Worm (Caenorhabditis elegans) whole organism, L1 larva: Measurements from ENCODE around the gene irld-55.

Source experiments
- C04F5.9 ChIP-seq: sonication (generic microtip); optimal IDR thresholded peaks from 2 replicates; lab custom pipeline; 2016; ENCODE audit warnings: missing genetic modification characterization, missing compliant biosample characterization
- C16A3.4 ChIP-seq: fragments of 150-350 bp; optimal IDR thresholded peaks from 2 replicates; lab custom pipeline; 2014; ENCODE audit warnings: missing biosample characterization, missing genetic modification characterization
- aha-1 ChIP-seq: fragments of 150-350 bp; optimal IDR thresholded peaks from 2 replicates; lab custom pipeline; 2014; ENCODE audit warnings: missing biosample characterization, missing genetic modification characterization
- alr-1 ChIP-seq: fragments of 200-800 bp; sonication (Bioruptor generic); optimal IDR thresholded peaks from 2 replicates; lab custom pipeline; 2018; ENCODE audit warnings: borderline replicate concordance, mild to moderate bottlenecking, missing genetic modification characterization, missing compliant biosample characterization
- aly-2 ChIP-seq: fragments of 150-350 bp; optimal IDR thresholded peaks from 2 replicates; lab custom pipeline; 2014; ENCODE audit warnings: missing biosample characterization, missing genetic modification characterization
- ama-1 ChIP-seq: fragments of 150-350 bp; optimal IDR thresholded peaks from 2 replicates; lab custom pipeline; 2014
- ceh-63 ChIP-seq: fragments of 200-800 bp; sonication (Bioruptor generic); optimal IDR thresholded peaks from 2 replicates; lab custom pipeline; 2018; ENCODE audit warnings: mild to moderate bottlenecking, missing genetic modification characterization, missing compliant biosample characterization
- ceh-8 ChIP-seq: fragments of 200-800 bp; sonication (Bioruptor generic); optimal IDR thresholded peaks from 2 replicates; lab custom pipeline; 2018; ENCODE audit warnings: mild to moderate bottlenecking, missing genetic modification characterization, moderate library complexity, missing compliant biosample characterization
- ceh-82 ChIP-seq, 3 experiments: fragments of 150-350 bp in 1 of 3; sonication (generic microtip) in 2 of 3; optimal IDR thresholded peaks; 2 replicates each; lab custom pipeline; 2014 to 2017; ENCODE audit warnings: missing biosample characterization in 3 of 3, missing genetic modification characterization in 3 of 3
- ceh-88 ChIP-seq: fragments of 200-800 bp; sonication (Bioruptor generic); IDR thresholded peaks from 2 replicates; pipeline ENCODE4 v1.3.6; 2022; ENCODE audit warnings: missing genetic modification characterization, missing compliant biosample characterization
- ceh-90 ChIP-seq: sonication (generic microtip); optimal IDR thresholded peaks from 2 replicates; lab custom pipeline; 2016; ENCODE audit warnings: missing genetic modification characterization, missing compliant biosample characterization
- ces-1 ChIP-seq: fragments of 150-350 bp; optimal IDR thresholded peaks from 2 replicates; lab custom pipeline; 2014; ENCODE audit warnings: missing biosample characterization, missing genetic modification reagents, missing genetic modification characterization
- dsc-1 ChIP-seq: sonication (generic microtip); optimal IDR thresholded peaks from 2 replicates; lab custom pipeline; 2016; ENCODE audit warnings: mild to moderate bottlenecking, missing genetic modification characterization, missing compliant biosample characterization
- efl-3 ChIP-seq: fragments of 200-800 bp; sonication (Bioruptor generic); optimal IDR thresholded peaks from 2 replicates; lab custom pipeline; 2018; ENCODE audit warnings: mild to moderate bottlenecking, missing genetic modification characterization, missing compliant biosample characterization
- egl-27 ChIP-seq, 2 experiments: fragments of 150-350 bp in 1 of 2; sonication (generic microtip); optimal IDR thresholded peaks; 3 replicates each; lab custom pipeline; 2017 to 2018; ENCODE audit warnings: missing biosample characterization in 2 of 2, missing genetic modification characterization in 2 of 2, missing genetic modification reagents in 2 of 2
- ets-5 ChIP-seq: fragments of 200-800 bp; sonication (Bioruptor generic); IDR thresholded peaks from 2 replicates; pipeline ENCODE4 v1.3.6; 2022; ENCODE audit warnings: missing genetic modification characterization, missing compliant biosample characterization
- grh-1 ChIP-seq: fragments of 200-800 bp; sonication (Bioruptor generic); IDR thresholded peaks from 2 replicates; pipeline ENCODE4 v1.3.6; 2022; ENCODE audit warnings: missing genetic modification reagents, missing genetic modification characterization, missing compliant biosample characterization
- hlh-4 ChIP-seq: sonication (generic microtip); optimal IDR thresholded peaks from 2 replicates; lab custom pipeline; 2016; ENCODE audit warnings: mild to moderate bottlenecking, missing genetic modification characterization, missing compliant biosample characterization
- isw-1 ChIP-seq: fragments of 200-800 bp; sonication (Bioruptor generic); IDR thresholded peaks from 2 replicates; pipeline ENCODE4 v1.3.6; 2022; ENCODE audit warnings: missing genetic modification characterization, missing compliant biosample characterization
- jun-1 ChIP-seq: fragments of 150-350 bp; optimal IDR thresholded peaks from 2 replicates; lab custom pipeline; 2014; ENCODE audit warnings: missing biosample characterization, missing genetic modification reagents, missing genetic modification characterization
- lin-13 ChIP-seq: fragments of 150-350 bp; optimal IDR thresholded peaks from 2 replicates; lab custom pipeline; 2014; ENCODE audit warnings: missing biosample characterization, missing genetic modification reagents, missing genetic modification characterization
- lin-14 ChIP-seq: fragments of 200-800 bp; sonication (Bioruptor generic); optimal IDR thresholded peaks from 2 replicates; lab custom pipeline; 2018; ENCODE audit warnings: mild to moderate bottlenecking, missing genetic modification characterization, moderate library complexity, missing compliant biosample characterization
- lin-35 ChIP-seq, 2 experiments: fragments of 150-350 bp; optimal IDR thresholded peaks; 2 replicates each; lab custom pipeline; 2014; ENCODE audit warnings: missing biosample characterization in 2 of 2, missing genetic modification characterization in 2 of 2, missing genetic modification reagents in 2 of 2
- lin-39 ChIP-seq: fragments of 150-350 bp; optimal IDR thresholded peaks from 2 replicates; lab custom pipeline; 2014; ENCODE audit warnings: missing biosample characterization, missing genetic modification reagents, missing genetic modification characterization
- lsy-2 ChIP-seq, 2 experiments: fragments of 150-350 bp; optimal IDR thresholded peaks; 2 replicates each; lab custom pipeline; 2014; ENCODE audit warnings: missing biosample characterization in 2 of 2, missing genetic modification characterization in 2 of 2
- mab-9 ChIP-seq: fragments of 200-800 bp; sonication (Bioruptor generic); IDR thresholded peaks from 2 replicates; pipeline ENCODE4 v1.3.6; 2022; ENCODE audit warnings: missing genetic modification reagents, missing genetic modification characterization, missing compliant biosample characterization
- mdl-1 ChIP-seq, 2 experiments: fragments of 150-350 bp; optimal IDR thresholded peaks; 2 replicates each; lab custom pipeline; 2014 to 2017; ENCODE audit warnings: missing biosample characterization in 2 of 2, missing genetic modification characterization in 2 of 2, inconsistent platforms in 1 of 2
- mef-2 ChIP-seq: fragments of 150-350 bp; optimal IDR thresholded peaks from 2 replicates; lab custom pipeline; 2014; ENCODE audit warnings: missing biosample characterization, missing genetic modification characterization
- mep-1 ChIP-seq: fragments of 150-350 bp; optimal IDR thresholded peaks from 2 replicates; lab custom pipeline; 2014; ENCODE audit warnings: missing biosample characterization, missing genetic modification characterization
- nhr-20 ChIP-seq: sonication (generic microtip); optimal IDR thresholded peaks from 2 replicates; lab custom pipeline; 2016; ENCODE audit warnings: mild to moderate bottlenecking, missing genetic modification characterization, missing compliant biosample characterization
- nhr-28 ChIP-seq: fragments of 150-350 bp; optimal IDR thresholded peaks from 2 replicates; lab custom pipeline; 2014; ENCODE audit warnings: missing biosample characterization, missing genetic modification characterization
- nhr-47 ChIP-seq: sonication (generic microtip); optimal IDR thresholded peaks from 2 replicates; lab custom pipeline; 2016; ENCODE audit warnings: mild to moderate bottlenecking, missing genetic modification characterization, moderate library complexity, missing compliant biosample characterization
- nhr-71 ChIP-seq: sonication (generic microtip); optimal IDR thresholded peaks from 2 replicates; lab custom pipeline; 2016; ENCODE audit warnings: mild to moderate bottlenecking, missing genetic modification characterization, moderate library complexity, missing compliant biosample characterization
- nhr-76 ChIP-seq: sonication (generic microtip); optimal IDR thresholded peaks from 2 replicates; lab custom pipeline; 2017; ENCODE audit warnings: missing biosample characterization, missing genetic modification characterization
- nhr-77 ChIP-seq: fragments of 150-350 bp; optimal IDR thresholded peaks from 2 replicates; lab custom pipeline; 2014; ENCODE audit warnings: missing biosample characterization, missing genetic modification characterization
- nhr-84 ChIP-seq: sonication (generic microtip); optimal IDR thresholded peaks from 2 replicates; lab custom pipeline; 2017; ENCODE audit warnings: missing biosample characterization, missing genetic modification characterization
- nhr-90 ChIP-seq: sonication (generic microtip); optimal IDR thresholded peaks from 2 replicates; lab custom pipeline; 2016; ENCODE audit warnings: mild to moderate bottlenecking, missing genetic modification characterization, missing compliant biosample characterization; ENCODE audit not compliant: poor library complexity
- skn-1 ChIP-seq: fragments of 150-350 bp; optimal IDR thresholded peaks from 2 replicates; lab custom pipeline; 2014; ENCODE audit warnings: missing biosample characterization, missing genetic modification characterization
- snu-23 ChIP-seq: sonication (generic microtip); optimal IDR thresholded peaks from 2 replicates; lab custom pipeline; 2016; ENCODE audit warnings: missing genetic modification characterization, missing compliant biosample characterization
- sptf-1 ChIP-seq: fragments of 150-350 bp; optimal IDR thresholded peaks from 2 replicates; lab custom pipeline; 2014; ENCODE audit warnings: missing biosample characterization, missing genetic modification characterization
- swsn-7 ChIP-seq: sonication (generic microtip); optimal IDR thresholded peaks from 2 replicates; lab custom pipeline; 2016; ENCODE audit warnings: missing genetic modification characterization, missing compliant biosample characterization
- unc-30 ChIP-seq: sonication (generic microtip); optimal IDR thresholded peaks from 2 replicates; lab custom pipeline; 2017; ENCODE audit warnings: missing biosample characterization, missing genetic modification characterization
- unc-62 ChIP-seq: fragments of 150-350 bp; optimal IDR thresholded peaks from 2 replicates; lab custom pipeline; 2014; ENCODE audit warnings: missing biosample characterization, missing genetic modification reagents, missing genetic modification characterization
- unc-86 ChIP-seq: sonication (generic microtip); optimal IDR thresholded peaks from 2 replicates; lab custom pipeline; 2016; ENCODE audit warnings: missing genetic modification characterization, missing compliant biosample characterization
- unc-98 ChIP-seq: fragments of 200-800 bp; sonication (Bioruptor generic); IDR thresholded peaks from 2 replicates; pipeline ENCODE4 v1.3.6; 2022; ENCODE audit warnings: missing genetic modification characterization, missing compliant biosample characterization
- vab-15 ChIP-seq: sonication (generic microtip); optimal IDR thresholded peaks from 2 replicates; lab custom pipeline; 2017; ENCODE audit warnings: missing genotype, mild to moderate bottlenecking, missing genetic modification characterization, missing compliant biosample characterization
- xbp-1 ChIP-seq: sonication (generic microtip); optimal IDR thresholded peaks from 2 replicates; lab custom pipeline; 2016; ENCODE audit warnings: missing genetic modification characterization, missing compliant biosample characterization
- zag-1 ChIP-seq: fragments of 150-350 bp; optimal IDR thresholded peaks from 2 replicates; lab custom pipeline; 2014; ENCODE audit warnings: missing biosample characterization, missing genetic modification characterization
- zip-4 ChIP-seq: fragments of 200-800 bp; sonication (Bioruptor generic); optimal IDR thresholded peaks from 2 replicates; lab custom pipeline; 2018; ENCODE audit warnings: mild to moderate bottlenecking, missing genetic modification characterization, moderate library complexity, missing compliant biosample characterization
- ztf-11 ChIP-seq, 2 experiments: sonication (generic microtip); optimal IDR thresholded peaks; 2 replicates each; lab custom pipeline; 2016 to 2017; ENCODE audit warnings: missing genetic modification characterization in 2 of 2, missing biosample characterization in 1 of 2, missing compliant biosample characterization in 1 of 2

Gene irld-55

DNA sequence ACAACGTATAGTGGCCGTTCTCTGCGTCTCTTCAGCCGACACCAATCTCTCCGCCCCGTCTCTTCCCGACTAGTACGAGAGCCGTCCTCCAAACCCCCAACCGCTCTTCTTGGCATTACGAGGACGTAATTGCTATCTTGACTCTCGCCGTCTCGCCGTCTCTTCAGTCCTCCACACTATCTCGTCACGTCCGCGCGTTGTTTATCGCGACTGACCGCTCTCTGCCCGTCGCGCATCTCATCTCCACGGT is 13.4 kb downstream of the irld-55 start:
- TF ChIP-seq egl-27 (tag; optimal IDR thresholded peaks at IDR 0.05; lab: Kevin White, UChicago) (peak in 1 of 2 experiments; percentile 65), grh-1 (GFP tag; lab: Robert Waterston, UW) (no peak), ceh-82 (tag; optimal IDR thresholded peaks at IDR 0.05; lab: Kevin White, UChicago) (peak in 1 of 3 experiments; percentile 27), xbp-1 (tag; lab: Kevin White, UChicago) (peak; percentile 46), alr-1 (tag; lab: Kevin White, UChicago) (no peak), unc-86 (peak; percentile 36), lin-14 (peak; percentile 90), nhr-90 (tag; lab: Kevin White, UChicago) (peak; percentile 13)

DNA sequence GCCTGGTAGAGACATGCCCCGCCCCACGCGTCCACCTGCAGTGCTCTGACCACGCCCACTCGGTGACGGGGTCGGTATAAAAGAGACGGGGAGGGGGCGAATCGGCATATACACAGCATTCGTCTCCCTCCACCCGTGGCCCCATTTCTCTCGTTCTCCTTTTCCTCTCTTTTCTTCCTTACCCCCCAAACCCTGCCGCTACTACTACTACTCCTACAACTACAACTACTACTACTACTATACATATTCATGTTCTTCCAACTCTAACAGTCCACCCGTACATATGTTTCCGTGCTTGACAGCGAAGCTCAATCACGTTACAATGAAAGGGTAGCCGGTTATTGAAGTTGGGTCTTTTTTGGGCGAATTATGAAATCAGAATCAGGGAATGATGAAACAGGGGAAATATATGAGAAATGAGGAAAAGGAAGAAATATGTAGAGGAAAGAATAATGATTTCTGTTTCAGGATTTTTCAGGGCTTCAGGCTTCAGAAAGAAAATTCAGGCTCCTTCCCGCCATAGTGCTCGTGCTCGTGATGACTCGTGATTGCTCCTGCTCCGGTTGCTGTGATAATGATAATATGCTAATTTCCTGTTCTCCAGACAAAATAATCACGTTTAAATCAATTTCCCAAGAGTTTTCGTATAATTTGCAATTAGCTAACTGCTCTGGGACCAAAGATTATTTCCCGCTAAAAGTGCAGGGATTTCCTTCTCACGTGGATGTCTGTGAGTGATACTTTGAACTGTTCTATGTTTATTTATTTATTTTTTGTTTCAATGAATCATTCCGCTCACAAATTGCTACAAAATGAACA is 14.0 kb downstream of the irld-55 start:
- TF ChIP-seq lin-13: peak; percentile 69
- TF ChIP-seq aha-1: peak; percentile 38
- TF ChIP-seq ets-5 (GFP tag; lab: Robert Waterston, UW): no peak
- TF ChIP-seq ceh-88: peak; percentile 76
- TF ChIP-seq ceh-8 (GFP tag; lab: Kevin White, UChicago): peak; percentile 56
- TF ChIP-seq isw-1 (GFP tag; lab: Robert Waterston, UW): no peak; the same call in 1 of the 2 replicates
- peak; percentile 12 for TF ChIP-seq ceh-90 (tag; lab: Kevin White, UChicago)
- TF ChIP-seq nhr-47 (tag; lab: Kevin White, UChicago): peak; percentile 85
- TF ChIP-seq swsn-7 (tag; lab: Kevin White, UChicago): peak; percentile 88
- peak; percentile 89 for TF ChIP-seq mep-1 (tag; lab: Kevin White, UChicago)
- peak; percentile 62 to 64 for TF ChIP-seq lsy-2 (tag; optimal IDR thresholded peaks at IDR 0.05; lab: Kevin White, UChicago)
- no peak for TF ChIP-seq unc-98
- no peak for TF ChIP-seq nhr-28 (tag; lab: Kevin White, UChicago)
- peak; percentile 45 for TF ChIP-seq nhr-77 (tag; lab: Kevin White, UChicago)
- TF ChIP-seq skn-1 (tag; lab: Kevin White, UChicago): peak; percentile 53
- peak; percentile 81 for TF ChIP-seq dsc-1 (tag; lab: Kevin White, UChicago)
- peak; percentile 69 for TF ChIP-seq C16A3.4 (tag; lab: Kevin White, UChicago)
- peak; percentile 81 for TF ChIP-seq unc-30 (tag; lab: Kevin White, UChicago)
- peak; percentile 94 for TF ChIP-seq ceh-63 (GFP tag; lab: Kevin White, UChicago)
- peak; percentile 100 for TF ChIP-seq ama-1 (lab: Kevin White, UChicago)
- peak; percentile 42 to 92 (median 79) for TF ChIP-seq ceh-82 (tag; optimal IDR thresholded peaks at IDR 0.05; lab: Kevin White, UChicago)
- no peak for TF ChIP-seq C04F5.9 (tag; lab: Kevin White, UChicago)
- peak; percentile 67 to 77 for TF ChIP-seq lin-35 (GFP tag; optimal IDR thresholded peaks at IDR 0.05; lab: Kevin White, UChicago)
- TF ChIP-seq efl-3: peak; percentile 78
- TF ChIP-seq nhr-76 (tag; lab: Kevin White, UChicago): peak; percentile 84
- TF ChIP-seq unc-62 (GFP tag; lab: Kevin White, UChicago): no peak
- peak; percentile 70 for TF ChIP-seq zag-1
- peak; percentile 81 for TF ChIP-seq jun-1 (tag; lab: Kevin White, UChicago)
- TF ChIP-seq mef-2 (tag; lab: Kevin White, UChicago): peak; percentile 81
- TF ChIP-seq vab-15 (tag; lab: Kevin White, UChicago): peak; percentile 59
- TF ChIP-seq mab-9 (GFP tag; lab: Robert Waterston, UW): peak; percentile 5; the same call in 1 of the 2 replicates
- peak; percentile 74 for TF ChIP-seq lin-14
- TF ChIP-seq aly-2: no peak
- peak; percentile 70 for TF ChIP-seq nhr-71 (tag; lab: Kevin White, UChicago)
- TF ChIP-seq hlh-4 (tag; lab: Kevin White, UChicago): peak; percentile 11
- TF ChIP-seq egl-27 (tag; optimal IDR thresholded peaks at IDR 0.05; lab: Kevin White, UChicago): no peak
- TF ChIP-seq ztf-11 (tag; optimal IDR thresholded peaks at IDR 0.05; lab: Kevin White, UChicago): peak; percentile 70 to 85
- peak; percentile 62 for TF ChIP-seq unc-86
- peak; percentile 23 for TF ChIP-seq lin-39
- TF ChIP-seq nhr-20 (tag; lab: Kevin White, UChicago): peak; percentile 55
- peak in 1 of 2 experiments; percentile 79 for TF ChIP-seq mdl-1 (tag; optimal IDR thresholded peaks at IDR 0.05; lab: Kevin White, UChicago)
- TF ChIP-seq sptf-1 (tag; lab: Kevin White, UChicago): no peak
- TF ChIP-seq zip-4 (GFP tag; lab: Kevin White, UChicago): peak; percentile 76
- no peak for TF ChIP-seq ces-1
- no peak for TF ChIP-seq nhr-84 (tag; lab: Kevin White, UChicago)
- peak; percentile 88 for TF ChIP-seq snu-23 (GFP tag; lab: Kevin White, UChicago)
